Worm (Caenorhabditis elegans): ENCODE data around the gene Y70G10A.4.

DNA sequence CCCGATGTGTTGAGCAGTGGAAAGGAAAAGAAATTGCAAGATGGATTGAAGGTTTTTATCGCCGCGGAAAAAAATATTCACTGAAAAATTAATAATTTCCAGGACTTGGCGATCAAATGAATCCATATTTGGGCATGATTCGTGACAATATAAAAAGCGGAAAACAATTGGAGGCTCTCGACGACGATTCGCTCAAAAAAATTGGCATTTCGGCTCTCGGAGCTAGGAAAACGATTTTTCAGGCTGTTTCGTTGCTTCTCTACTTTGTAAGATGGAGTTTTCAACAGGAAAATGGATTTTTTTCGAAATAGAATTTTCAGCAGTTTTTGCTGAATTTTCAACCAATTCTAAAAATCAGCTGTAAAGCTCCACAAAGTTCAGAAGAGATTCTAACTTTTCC lies 49.8 kb downstream of the Y70G10A.4 start:
- TF ChIP-seq him-1 (tag; optimal IDR thresholded peaks at IDR 0.05): no peak
- TF ChIP-seq W03F9.2 (tag; optimal IDR thresholded peaks at IDR 0.05): no peak
- TF ChIP-seq dao-5 (tag; optimal IDR thresholded peaks at IDR 0.05): no peak

Measured in whole organism, L4/young adult.